Fruit fly (Drosophila melanogaster) whole organism, prepupa: Measurements from ENCODE around the gene CG13607.

Experiments
- Blimp-1 ChIP-seq: fragments of 200-800 bp; sonication (Bioruptor generic); optimal IDR thresholded peaks from 3 replicates; lab custom pipeline; 2017; ENCODE audit warnings: missing biosample characterization, missing genetic modification characterization, mild to moderate bottlenecking, moderate library complexity, missing genetic modification reagents
- CG10631 ChIP-seq: fragments of 200-800 bp; sonication (Bioruptor generic); optimal IDR thresholded peaks from 2 replicates; lab custom pipeline; 2016; ENCODE audit warnings: missing biosample characterization, missing genetic modification characterization
- CG11294 ChIP-seq: fragments of 200-800 bp; sonication (Bioruptor generic); IDR thresholded peaks from 2 replicates; pipeline ENCODE4 v1.3.6; 2022; ENCODE audit warnings: missing biosample characterization, missing genetic modification characterization
- CG1621 ChIP-seq: fragments of 200-800 bp; sonication (Bioruptor generic); optimal IDR thresholded peaks from 3 replicates; lab custom pipeline; 2018; ENCODE audit warnings: missing biosample characterization, mild to moderate bottlenecking, missing genetic modification characterization
- CG3032 ChIP-seq: fragments of 200-800 bp; optimal IDR thresholded peaks from 2 replicates; lab custom pipeline; 2019; ENCODE audit warnings: missing biosample characterization, mild to moderate bottlenecking, missing genetic modification characterization, moderate library complexity
- Eip78C ChIP-seq: fragments of 200-800 bp; sonication (Bioruptor generic); peaks from one replicate; lab custom pipeline; 2016; ENCODE audit warnings: missing biosample characterization, missing genetic modification characterization
- Hr38 ChIP-seq: sonication (Bioruptor generic); optimal IDR thresholded peaks from 2 replicates; lab custom pipeline; 2016; ENCODE audit warnings: missing biosample characterization, missing genetic modification characterization
- Hr39 ChIP-seq: fragments of 200-800 bp; sonication (Bioruptor generic); optimal IDR thresholded peaks from 2 replicates; lab custom pipeline; 2016; ENCODE audit warnings: missing biosample characterization, missing genetic modification characterization
- Lpt ChIP-seq: fragments of 200-800 bp; sonication (Bioruptor generic); optimal IDR thresholded peaks from 3 replicates; lab custom pipeline; 2016; ENCODE audit warnings: missing biosample characterization, missing genetic modification characterization
- dsx ChIP-seq: fragments of 200-800 bp; optimal IDR thresholded peaks from 3 replicates; lab custom pipeline; 2019; ENCODE audit warnings: missing biosample characterization, mild to moderate bottlenecking, missing genetic modification characterization, moderate library complexity; ENCODE audit not compliant: poor library complexity, severe bottlenecking
- eg ChIP-seq: fragments of 200-800 bp; sonication (Bioruptor generic); IDR thresholded peaks from 3 replicates; pipeline ENCODE4 v1.3.6; 2022; ENCODE audit warnings: missing biosample characterization, missing genetic modification characterization
- fd59A ChIP-seq: fragments of 200-800 bp; sonication (Bioruptor generic); optimal IDR thresholded peaks from 2 replicates; lab custom pipeline; 2017; ENCODE audit warnings: missing biosample characterization, mild to moderate bottlenecking, missing genetic modification characterization, missing genetic modification reagents
- net ChIP-seq: fragments of 200-800 bp; sonication (Bioruptor generic); optimal IDR thresholded peaks from 3 replicates; lab custom pipeline; 2016; ENCODE audit warnings: missing biosample characterization, missing genetic modification characterization
- topi ChIP-seq: fragments of 200-800 bp; sonication (Bioruptor generic); optimal IDR thresholded peaks from 3 replicates; lab custom pipeline; 2016; ENCODE audit warnings: missing biosample characterization, missing genetic modification characterization

DNA sequence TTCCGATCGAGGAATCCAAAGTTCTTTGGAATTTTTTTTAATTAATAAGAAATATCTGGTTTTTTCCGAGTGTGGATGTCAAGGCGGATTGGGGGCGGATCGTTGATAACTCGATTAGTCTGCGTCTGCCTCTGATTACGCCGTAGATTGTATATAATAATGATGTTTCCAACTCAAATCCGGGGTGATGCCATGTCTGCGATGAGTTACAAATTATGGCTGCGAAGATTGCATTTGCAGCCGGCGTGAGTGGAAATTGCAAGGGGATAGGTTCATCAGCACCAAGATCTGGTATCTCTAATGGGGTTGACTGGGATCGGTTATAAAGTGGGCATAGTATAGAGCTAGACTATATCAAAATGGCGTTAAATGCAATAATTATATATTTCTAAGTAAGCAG is 6.2 kb upstream of the CG13607 start:
- TF ChIP-seq CG1621 (tag; lab: Kevin White, UChicago) = no peak
- no peak for TF ChIP-seq topi (GFP tag; lab: Kevin White, UChicago)
- no peak for TF ChIP-seq net (GFP tag; lab: Kevin White, UChicago)
- TF ChIP-seq Blimp-1 (GFP tag; lab: Kevin White, UChicago) = no peak
- no peak for TF ChIP-seq CG3032 (tag; lab: Kevin White, UChicago)
- TF ChIP-seq Hr38 = no peak
- TF ChIP-seq fd59A (GFP tag; lab: Kevin White, UChicago) = no peak
- no peak for TF ChIP-seq eg
- TF ChIP-seq Lpt = no peak
- no peak for TF ChIP-seq Hr39 (GFP tag; lab: Kevin White, UChicago)
- no peak for TF ChIP-seq CG10631
- TF ChIP-seq Eip78C (GFP tag; lab: Kevin White, UChicago) = no peak
- no peak for TF ChIP-seq CG11294 (GFP tag; lab: Robert Waterston, UW)
- TF ChIP-seq dsx (GFP tag; lab: Kevin White, UChicago) = no peak
